Worm (Caenorhabditis elegans) whole organism, L3 larva: ENCODE results near the gene Y57E12B.11.

Experiments
- R02D3.7 ChIP-seq: fragments of 150-350 bp; optimal IDR thresholded peaks from 2 replicates; lab custom pipeline; 2014; ENCODE audit warnings: missing biosample characterization, missing genetic modification characterization
- aly-2 ChIP-seq: fragments of 150-350 bp; optimal IDR thresholded peaks from 2 replicates; lab custom pipeline; 2014; ENCODE audit warnings: missing biosample characterization, missing genetic modification characterization
- ceh-9 ChIP-seq: sonication (generic microtip); optimal IDR thresholded peaks from 2 replicates; lab custom pipeline; 2018; ENCODE audit warnings: missing biosample characterization, missing genetic modification characterization
- daf-12 ChIP-seq: fragments of 150-350 bp; optimal IDR thresholded peaks from 2 replicates; lab custom pipeline; 2014; ENCODE audit warnings: missing biosample characterization, missing genetic modification reagents, missing genetic modification characterization
- fkh-10 ChIP-seq: sonication (generic microtip); optimal IDR thresholded peaks from 2 replicates; lab custom pipeline; 2017; ENCODE audit warnings: missing biosample characterization, missing genetic modification reagents, missing genetic modification characterization
- jun-1 ChIP-seq: fragments of 150-350 bp; optimal IDR thresholded peaks from 2 replicates; lab custom pipeline; 2014; ENCODE audit warnings: missing biosample characterization, missing genetic modification reagents, missing genetic modification characterization
- nhr-11 ChIP-seq: fragments of 150-350 bp; optimal IDR thresholded peaks from 2 replicates; lab custom pipeline; 2014; ENCODE audit warnings: missing biosample characterization, missing genetic modification characterization
- nhr-76 ChIP-seq: fragments of 150-350 bp; sonication (generic microtip); optimal IDR thresholded peaks from 5 replicates; lab custom pipeline; 2014; ENCODE audit warnings: missing biosample characterization, missing genetic modification characterization
- pha-4 ChIP-seq: fragments of 150-350 bp; optimal IDR thresholded peaks from 2 replicates; lab custom pipeline; 2014; ENCODE audit warnings: missing biosample characterization, missing genetic modification reagents, missing genetic modification characterization
- pqm-1 ChIP-seq: fragments of 150-350 bp; optimal IDR thresholded peaks from 2 replicates; lab custom pipeline; 2017; ENCODE audit warnings: missing biosample characterization, missing genetic modification characterization, inconsistent platforms
- skn-1 ChIP-seq: fragments of 150-350 bp; optimal IDR thresholded peaks from 2 replicates; lab custom pipeline; 2014; ENCODE audit warnings: missing biosample characterization, missing genetic modification characterization
- snpc-4 ChIP-seq: fragments of 150-350 bp; optimal IDR thresholded peaks from 2 replicates; lab custom pipeline; 2014; ENCODE audit warnings: missing biosample characterization, missing genetic modification characterization
- tbx-2 ChIP-seq: sonication (generic microtip); optimal IDR thresholded peaks from 2 replicates; lab custom pipeline; 2016; ENCODE audit warnings: mild to moderate bottlenecking, missing genetic modification characterization, missing compliant biosample characterization
- zag-1 ChIP-seq: fragments of 150-350 bp; optimal IDR thresholded peaks from 2 replicates; lab custom pipeline; 2014; ENCODE audit warnings: missing biosample characterization, missing genetic modification characterization

ce11 chrV:6948225-6948624 lies 1.4 kb downstream of the Y57E12B.11 start, which contains the start of gene Y57E12B.1:
- TF ChIP-seq daf-12 (no peak), R02D3.7 (tag; lab: Kevin White, UChicago) (no peak), pqm-1 (tag; lab: Kevin White, UChicago) (no peak), ceh-9 (no peak), zag-1 (tag; lab: Kevin White, UChicago) (no peak), fkh-10 (GFP tag; lab: Kevin White, UChicago) (no peak), pha-4 (no peak), jun-1 (tag; lab: Kevin White, UChicago) (no peak), skn-1 (tag; lab: Kevin White, UChicago) (no peak), nhr-76 (no peak), aly-2 (no peak), nhr-11 (no peak), tbx-2 (tag; lab: Kevin White, UChicago) (no peak), snpc-4 (tag; lab: Kevin White, UChicago) (no peak)
